Worm (Caenorhabditis elegans) whole organism, L4/young adult: ENCODE measurements around the gene T28F3.11.

Experiments used
- W03F9.2 ChIP-seq: fragments of 150-350 bp; optimal IDR thresholded peaks from 2 replicates; lab custom pipeline; 2014; ENCODE audit warnings: missing biosample characterization, missing genetic modification characterization
- dao-5 ChIP-seq: sonication (generic microtip); optimal IDR thresholded peaks from 2 replicates; lab custom pipeline; 2016; ENCODE audit warnings: missing genotype, missing genetic modification characterization, moderate library complexity, missing compliant biosample characterization
- him-1 ChIP-seq: sonication (generic microtip); optimal IDR thresholded peaks from 2 replicates; lab custom pipeline; 2016; ENCODE audit warnings: missing genotype, missing genetic modification reagents, missing genetic modification characterization, missing compliant biosample characterization

DNA sequence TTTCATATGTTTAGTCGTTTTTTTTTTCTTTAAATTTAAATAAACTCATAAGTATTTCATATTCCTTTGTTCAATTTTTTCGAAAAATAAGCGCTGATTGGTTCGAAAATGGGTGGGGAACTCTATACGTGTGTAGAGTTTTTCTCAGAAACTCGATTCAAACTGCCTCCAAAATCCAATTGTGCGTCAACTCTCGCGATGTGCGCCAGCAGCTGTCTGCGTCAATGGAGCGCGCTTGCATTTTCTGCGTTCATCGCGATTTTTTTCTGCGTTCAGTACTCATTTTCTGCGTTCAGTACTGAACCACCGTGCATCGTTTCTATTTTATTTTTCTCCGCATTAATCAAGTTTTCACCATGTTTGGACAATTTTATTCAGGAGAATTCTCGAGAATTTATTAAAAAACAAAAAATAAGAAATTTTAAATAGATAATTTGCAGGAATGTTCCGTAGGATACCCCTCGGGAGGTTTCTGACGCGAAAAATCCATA is 41.7 kb downstream of the T28F3.11 start, which contains the start of gene eelo-2:
- TF ChIP-seq him-1 (tag; lab: Kevin White, UChicago) (peak; percentile 82), dao-5 (tag; lab: Kevin White, UChicago) (no peak), W03F9.2 (tag; lab: Kevin White, UChicago) (peak; percentile 98)
